Fruit fly (Drosophila melanogaster): ENCODE measurements around the gene Atg1.

The Atg1 gene

dm6 chr3L:12813907-12814306 lies 9.0 kb upstream of the Atg1 start, which contains the start of the genes Sf3a2 and CG42588:
Sf3a2 (minus strand) TSS chr3L:12814019.
CG42588 (plus strand) TSS chr3L:12814254.
- no peak for TF ChIP-seq cnc (optimal IDR thresholded peaks at IDR 0.05)
- TF ChIP-seq cic (GFP tag; optimal IDR thresholded peaks at IDR 0.05), result no peak
- TF ChIP-seq pad (GFP tag; optimal IDR thresholded peaks at IDR 0.05), result peak; percentile 25
- TF ChIP-seq ovo (GFP tag; optimal IDR thresholded peaks at IDR 0.05), result peak; percentile 17
- TF ChIP-seq CG12768 (GFP tag; optimal IDR thresholded peaks at IDR 0.05), result no peak
- TF ChIP-seq CG14711 (tag; optimal IDR thresholded peaks at IDR 0.05), result peak; percentile 98
- peak; percentile 52 for TF ChIP-seq CG7101 (tag; optimal IDR thresholded peaks at IDR 0.05)
- peak; percentile 78 for TF ChIP-seq bab1 (GFP tag; optimal IDR thresholded peaks at IDR 0.05)
- TF ChIP-seq tj (GFP tag; optimal IDR thresholded peaks at IDR 0.05), result peak; percentile 32
- TF ChIP-seq toe (GFP tag; optimal IDR thresholded peaks at IDR 0.05), result peak; percentile 65
- no peak for TF ChIP-seq Clk (GFP tag; optimal IDR thresholded peaks at IDR 0.05)
- no peak for TF ChIP-seq CG7045 (GFP tag; optimal IDR thresholded peaks at IDR 0.05)
- peak; percentile 66 for TF ChIP-seq CG1620 (GFP tag; optimal IDR thresholded peaks at IDR 0.05)
- TF ChIP-seq Mnt (GFP tag; optimal IDR thresholded peaks at IDR 0.05), result peak; percentile 75
- TF ChIP-seq Crg-1 (GFP tag; optimal IDR thresholded peaks at IDR 0.05), result no peak
- no peak for TF ChIP-seq Hr96 (GFP tag; optimal IDR thresholded peaks at IDR 0.05)
- TF ChIP-seq CG5204 (GFP tag; optimal IDR thresholded peaks at IDR 0.05), result no peak
- TF ChIP-seq kay (GFP tag; ENCODE audit: borderline replicate concordance), result no peak
- peak; percentile 48 for TF ChIP-seq CG11617 (GFP tag; optimal IDR thresholded peaks at IDR 0.05)
- no peak for TF ChIP-seq CG33017 (tag; optimal IDR thresholded peaks at IDR 0.05)

dm6 chr3L:12808421-12808820 lies 3.5 kb upstream of the Atg1 start, which contains the start of gene CG32110:
CG32110 (plus strand) TSS chr3L:12808721.
- no peak for TF ChIP-seq Mnt (GFP tag; optimal IDR thresholded peaks at IDR 0.05)

- TF ChIP-seq bab1 (GFP tag; optimal IDR thresholded peaks at IDR 0.05) (peak; percentile 41), toe (GFP tag; optimal IDR thresholded peaks at IDR 0.05) (no peak), tj (GFP tag; optimal IDR thresholded peaks at IDR 0.05) (peak; percentile 77), Crg-1 (GFP tag; optimal IDR thresholded peaks at IDR 0.05) (no peak), cic (GFP tag; optimal IDR thresholded peaks at IDR 0.05) (peak; percentile 86), CG33017 (tag; optimal IDR thresholded peaks at IDR 0.05) (peak; percentile 75), CG1620 (GFP tag; optimal IDR thresholded peaks at IDR 0.05) (no peak), CG5204 (GFP tag; optimal IDR thresholded peaks at IDR 0.05) (no peak), CG7045 (GFP tag; optimal IDR thresholded peaks at IDR 0.05) (peak; percentile 46), Clk (GFP tag; optimal IDR thresholded peaks at IDR 0.05) (no peak), CG14711 (tag; optimal IDR thresholded peaks at IDR 0.05) (peak; percentile 98), kay (GFP tag; ENCODE audit: borderline replicate concordance) (no peak), CG7101 (tag; optimal IDR thresholded peaks at IDR 0.05) (peak; percentile 68), cnc (optimal IDR thresholded peaks at IDR 0.05) (no peak), ovo (GFP tag; optimal IDR thresholded peaks at IDR 0.05) (no peak), pad (GFP tag; optimal IDR thresholded peaks at IDR 0.05) (peak; percentile 22), CG11617 (GFP tag; optimal IDR thresholded peaks at IDR 0.05) (peak; percentile 69), CG12768 (GFP tag; optimal IDR thresholded peaks at IDR 0.05) (peak; percentile 42), Mnt (GFP tag; optimal IDR thresholded peaks at IDR 0.05) (peak; percentile 66), Hr96 (GFP tag; optimal IDR thresholded peaks at IDR 0.05) (no peak)
Measured at dm6 chr3L:12806290-12806743, 1.4 kb upstream of the Atg1 start.

- TF ChIP-seq CG7045 (GFP tag; optimal IDR thresholded peaks at IDR 0.05) (no peak), CG33017 (tag; optimal IDR thresholded peaks at IDR 0.05) (no peak), CG7101 (tag; optimal IDR thresholded peaks at IDR 0.05) (no peak), CG12768 (GFP tag; optimal IDR thresholded peaks at IDR 0.05) (no peak), kay (GFP tag; ENCODE audit: borderline replicate concordance) (no peak), toe (GFP tag; optimal IDR thresholded peaks at IDR 0.05) (no peak), cic (GFP tag; optimal IDR thresholded peaks at IDR 0.05) (no peak), Hr96 (GFP tag; optimal IDR thresholded peaks at IDR 0.05) (no peak), pad (GFP tag; optimal IDR thresholded peaks at IDR 0.05) (no peak), cnc (optimal IDR thresholded peaks at IDR 0.05) (no peak), bab1 (GFP tag; optimal IDR thresholded peaks at IDR 0.05) (no peak), CG5204 (GFP tag; optimal IDR thresholded peaks at IDR 0.05) (no peak), tj (GFP tag; optimal IDR thresholded peaks at IDR 0.05) (no peak)
Measured at dm6 chr3L:12805660-12806289, 859 bp upstream of the Atg1 start, which contains the start of gene Sap130. Sap130 (plus strand) TSS chr3L:12805902.

dm6 chr3L:12804035-12804729 lies 734 bp downstream of the Atg1 start:
- TF ChIP-seq Mnt (GFP tag; optimal IDR thresholded peaks at IDR 0.05) (no peak), kay (GFP tag; ENCODE audit: borderline replicate concordance) (no peak), Clk (GFP tag; optimal IDR thresholded peaks at IDR 0.05) (peak; percentile 11)
